Fruit fly (Drosophila melanogaster) whole organism: ENCODE data around the gene bip1.

Experiments used
- EcR ChIP-seq, 2 experiments: fragments of >200 bp; optimal IDR thresholded peaks; 2 replicates each; lab custom pipeline; 2017; ENCODE audit warnings: missing biosample characterization in 2 of 2, missing genetic modification characterization in 2 of 2, missing genetic modification reagents in 2 of 2
- pan ChIP-seq: fragments of >200 bp; optimal IDR thresholded peaks from 2 replicates; lab custom pipeline; 2017

DNA sequence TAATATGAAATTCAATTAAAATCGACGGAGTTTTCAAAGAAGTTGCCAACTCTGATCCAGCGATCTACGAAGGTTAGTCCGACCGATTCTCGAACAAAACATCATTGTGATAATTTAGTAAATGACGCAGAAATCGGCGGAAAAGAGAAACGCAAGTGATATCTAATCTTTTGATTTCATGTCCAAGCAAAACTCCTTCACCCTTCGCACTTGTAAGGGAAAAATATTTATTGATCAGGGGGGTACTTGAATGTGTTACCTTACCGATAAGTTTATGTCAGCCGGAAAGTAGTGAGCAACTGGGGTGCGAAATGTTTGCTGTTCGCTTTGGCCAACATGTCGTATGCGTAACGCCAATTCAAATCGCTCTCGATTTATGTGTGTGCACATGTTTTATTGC is 38.6 kb upstream of the bip1 start:
- no peak for TF ChIP-seq EcR (GFP tag; optimal IDR thresholded peaks at IDR 0.05; lab: Kevin White, UChicago)
- TF ChIP-seq pan (lab: Kevin White, UChicago): no peak
